Worm (Caenorhabditis elegans): ENCODE data around the gene C06C3.7.

Gene C06C3.7

ce11 chrII:9385241-9385640, at the start of gene C06C3.7:
Gene C06C3.7, plus strand, starts transcription at chrII:9385541.
- no peak for TF ChIP-seq K11D2.4 (GFP tag; IDR thresholded peaks at IDR 0.05)
- no peak for TF ChIP-seq ceh-40 (GFP tag; IDR thresholded peaks at IDR 0.05)
- TF ChIP-seq lin-26 (GFP tag; IDR thresholded peaks at IDR 0.05) = no peak
- TF ChIP-seq B0336.3 (GFP tag; IDR thresholded peaks at IDR 0.05) = no peak
- no peak for TF ChIP-seq ekl-4 (GFP tag; IDR thresholded peaks at IDR 0.05)
- TF ChIP-seq gei-17 (GFP tag; optimal IDR thresholded peaks at IDR 0.05) = no peak
- no peak for TF ChIP-seq ztf-28 (GFP tag; IDR thresholded peaks at IDR 0.05)
- TF ChIP-seq aptf-2 (GFP tag; conservative IDR thresholded peaks at IDR 0.05) = no peak
- TF ChIP-seq lag-1 (GFP tag; IDR thresholded peaks at IDR 0.05) = no peak

ce11 chrII:9336651-9337050, 48.7 kb upstream of the C06C3.7 start:
- TF ChIP-seq F10E7.11 (tag; optimal IDR thresholded peaks at IDR 0.05) (no peak), nfya-1 (tag; optimal IDR thresholded peaks at IDR 0.05; ENCODE audit: borderline replicate concordance, insufficient read depth) (no peak), pha-4 (tag; optimal IDR thresholded peaks at IDR 0.05) (no peak), ztf-28 (GFP tag; IDR thresholded peaks at IDR 0.05) (no peak), nfyb-1 (GFP tag; IDR thresholded peaks at IDR 0.05) (no peak), hsf-1 (GFP tag; IDR thresholded peaks at IDR 0.05) (peak; percentile 73), ztf-22 (GFP tag; optimal IDR thresholded peaks at IDR 0.05) (no peak), attf-5 (GFP tag; optimal IDR thresholded peaks at IDR 0.05) (no peak)

- no peak for TF ChIP-seq nfya-1 (tag; optimal IDR thresholded peaks at IDR 0.05; ENCODE audit: borderline replicate concordance, insufficient read depth)
- no peak for TF ChIP-seq B0336.3 (GFP tag; IDR thresholded peaks at IDR 0.05)
- TF ChIP-seq ztf-22 (GFP tag; optimal IDR thresholded peaks at IDR 0.05) = no peak
- no peak for TF ChIP-seq B0019.2 (GFP tag; conservative IDR thresholded peaks at IDR 0.05)
- TF ChIP-seq mxl-1 (tag; optimal IDR thresholded peaks at IDR 0.05) = no peak
- TF ChIP-seq attf-5 (GFP tag; optimal IDR thresholded peaks at IDR 0.05) = no peak
- no peak for TF ChIP-seq B0035.1 (tag; optimal IDR thresholded peaks at IDR 0.05)
- TF ChIP-seq dpff-1 (tag; optimal IDR thresholded peaks at IDR 0.05) = no peak
- no peak for TF ChIP-seq Y53F4B.3 (GFP tag; IDR thresholded peaks at IDR 0.05)
- no peak for TF ChIP-seq Y95B8A.8 (GFP tag; IDR thresholded peaks at IDR 0.05)
- no peak for TF ChIP-seq F52B5.7 (tag; optimal IDR thresholded peaks at IDR 0.05)
- TF ChIP-seq dpl-1 (GFP tag; optimal IDR thresholded peaks at IDR 0.05) = no peak
- TF ChIP-seq C17E4.6 (GFP tag; IDR thresholded peaks at IDR 0.05) = no peak
- TF ChIP-seq hlh-12 (tag; optimal IDR thresholded peaks at IDR 0.05) = no peak
- no peak for TF ChIP-seq tbx-9 (tag; optimal IDR thresholded peaks at IDR 0.05; ENCODE audit: borderline replicate concordance)
- TF ChIP-seq B0261.1 (tag; optimal IDR thresholded peaks at IDR 0.05) = no peak
- no peak for TF ChIP-seq snpc-1.3 (tag; optimal IDR thresholded peaks at IDR 0.05; ENCODE audit: insufficient read depth)
Measured at ce11 chrII:9338859-9339258, 46.5 kb upstream of the C06C3.7 start, which contains the start of gene ttll-12. Gene ttll-12, plus strand, starts transcription at chrII:9338997.

- TF ChIP-seq repo-1 (tag; optimal IDR thresholded peaks at IDR 0.05) (no peak), ztf-18 (tag; optimal IDR thresholded peaks at IDR 0.05) (no peak), pha-4 (tag; optimal IDR thresholded peaks at IDR 0.05) (no peak), ztf-28 (GFP tag; IDR thresholded peaks at IDR 0.05) (no peak), ztf-26 (tag; optimal IDR thresholded peaks at IDR 0.05) (no peak), F57C9.4 (tag; optimal IDR thresholded peaks at IDR 0.05) (no peak), sptf-2 (GFP tag; optimal IDR thresholded peaks at IDR 0.05) (no peak), Y56A3A.18 (GFP tag; IDR thresholded peaks at IDR 0.05) (no peak), fkh-3 (tag; optimal IDR thresholded peaks at IDR 0.05) (no peak), aptf-2 (GFP tag; conservative IDR thresholded peaks at IDR 0.05) (no peak), lin-35 (GFP tag; optimal IDR thresholded peaks at IDR 0.05) (no peak), dpff-1 (tag; optimal IDR thresholded peaks at IDR 0.05) (no peak), ceh-100 (GFP tag; IDR thresholded peaks at IDR 0.05) (no peak), ccch-3 (GFP tag; optimal IDR thresholded peaks at IDR 0.05) (no peak), him-1 (tag; optimal IDR thresholded peaks at IDR 0.05) (no peak), nfyb-1 (GFP tag; IDR thresholded peaks at IDR 0.05) (no peak), sdz-38 (tag; optimal IDR thresholded peaks at IDR 0.05) (no peak)
Measured at ce11 chrII:9343955-9344354, 41.4 kb upstream of the C06C3.7 start.
